Fruit fly (Drosophila melanogaster): Measurements from ENCODE around the gene CG34454.

dm6 chr3L:262724-263177 is 30.6 kb upstream of the CG34454 start:
- TF ChIP-seq lola (GFP tag; optimal IDR thresholded peaks at IDR 0.05) (no peak), Hr78 (GFP tag; optimal IDR thresholded peaks at IDR 0.05) (no peak), OdsH (GFP tag; optimal IDR thresholded peaks at IDR 0.05) (no peak), Abd-B (GFP tag; optimal IDR thresholded peaks at IDR 0.05) (no peak), Hnf4 (GFP tag; optimal IDR thresholded peaks at IDR 0.05) (peak; percentile 25), br (GFP tag; optimal IDR thresholded peaks at IDR 0.05) (no peak), GATAd (GFP tag; optimal IDR thresholded peaks at IDR 0.05) (no peak), CG9705 (GFP tag; optimal IDR thresholded peaks at IDR 0.05) (no peak), Sp1 (GFP tag; optimal IDR thresholded peaks at IDR 0.05) (no peak), N (GFP tag; optimal IDR thresholded peaks at IDR 0.05) (no peak), pan (optimal IDR thresholded peaks at IDR 0.05) (no peak), rgr (GFP tag; optimal IDR thresholded peaks at IDR 0.05) (no peak), Myc (optimal IDR thresholded peaks at IDR 0.05) (peak; percentile 42)
